Worm (Caenorhabditis elegans) whole organism, young adult: ENCODE results near the gene cpt-1.

Experiments used
- D2030.7 ChIP-seq: fragments of 200-800 bp; sonication (Bioruptor generic); IDR thresholded peaks from 2 replicates; pipeline ENCODE4 v1.3.6; 2022; ENCODE audit warnings: missing genetic modification reagents, missing genetic modification characterization, missing compliant biosample characterization
- F57C9.4 ChIP-seq: sonication (generic microtip); optimal IDR thresholded peaks from 2 replicates; lab custom pipeline; 2017; ENCODE audit warnings: mild to moderate bottlenecking, missing genetic modification characterization, missing compliant biosample characterization
- ceh-27 ChIP-seq: fragments of 200-800 bp; sonication (Bioruptor generic); optimal IDR thresholded peaks from 2 replicates; lab custom pipeline; 2018; ENCODE audit warnings: mild to moderate bottlenecking, missing genetic modification characterization, moderate library complexity, missing compliant biosample characterization
- fkh-3 ChIP-seq: sonication (generic microtip); optimal IDR thresholded peaks from 2 replicates; lab custom pipeline; 2016; ENCODE audit warnings: mild to moderate bottlenecking, missing genetic modification characterization, missing compliant biosample characterization
- hlh-26 ChIP-seq: fragments of 200-800 bp; sonication (Bioruptor generic); conservative IDR thresholded peaks from 2 replicates; pipeline ENCODE4 v1.3.6; 2022; ENCODE audit warnings: missing genetic modification reagents, missing genetic modification characterization, missing compliant biosample characterization
- lsl-1 ChIP-seq: fragments of 200-800 bp; sonication (Bioruptor generic); optimal IDR thresholded peaks from 2 replicates; lab custom pipeline; 2018; ENCODE audit warnings: mild to moderate bottlenecking, missing genetic modification characterization, moderate library complexity, missing compliant biosample characterization
- snpc-3.4 ChIP-seq: sonication (generic microtip); optimal IDR thresholded peaks from 2 replicates; lab custom pipeline; 2017; ENCODE audit warnings: missing genetic modification characterization, mild to moderate bottlenecking, missing compliant biosample characterization, antibody characterized with exemption, moderate library complexity, missing genotype, missing genetic modification reagents
- snpc-4 ChIP-seq, 5 experiments: fragments of 150-350 bp in 1 of 5; sonication (generic microtip) in 4 of 5; optimal IDR thresholded peaks; 2 replicates each; lab custom pipeline; 2014 to 2018; ENCODE audit warnings: missing genetic modification characterization in 5 of 5, missing biosample characterization in 3 of 5, antibody characterized with exemption in 2 of 5, mild to moderate bottlenecking in 2 of 5, missing compliant biosample characterization in 2 of 5, missing genotype in 2 of 5, moderate library complexity in 2 of 5, missing genetic modification reagents in 1 of 5
- somi-1 ChIP-seq: fragments of 200-800 bp; sonication (Bioruptor generic); optimal IDR thresholded peaks from 2 replicates; lab custom pipeline; 2018; ENCODE audit warnings: mild to moderate bottlenecking, missing genetic modification characterization, missing compliant biosample characterization
- tbp1 ChIP-seq: fragments of 200-800 bp; sonication (Bioruptor generic); optimal IDR thresholded peaks from 2 replicates; lab custom pipeline; 2018; ENCODE audit warnings: mild to moderate bottlenecking, missing genetic modification characterization, missing compliant biosample characterization
- unc-62 ChIP-seq: fragments of 150-350 bp; optimal IDR thresholded peaks from 2 replicates; lab custom pipeline; 2014; ENCODE audit warnings: missing biosample characterization, missing genetic modification reagents, missing genetic modification characterization
- ztf-6 ChIP-seq: fragments of 200-800 bp; sonication (Bioruptor generic); IDR thresholded peaks from 2 replicates; pipeline ENCODE4 v1.3.6; 2022; ENCODE audit warnings: missing genetic modification reagents, missing genetic modification characterization, missing compliant biosample characterization

DNA sequence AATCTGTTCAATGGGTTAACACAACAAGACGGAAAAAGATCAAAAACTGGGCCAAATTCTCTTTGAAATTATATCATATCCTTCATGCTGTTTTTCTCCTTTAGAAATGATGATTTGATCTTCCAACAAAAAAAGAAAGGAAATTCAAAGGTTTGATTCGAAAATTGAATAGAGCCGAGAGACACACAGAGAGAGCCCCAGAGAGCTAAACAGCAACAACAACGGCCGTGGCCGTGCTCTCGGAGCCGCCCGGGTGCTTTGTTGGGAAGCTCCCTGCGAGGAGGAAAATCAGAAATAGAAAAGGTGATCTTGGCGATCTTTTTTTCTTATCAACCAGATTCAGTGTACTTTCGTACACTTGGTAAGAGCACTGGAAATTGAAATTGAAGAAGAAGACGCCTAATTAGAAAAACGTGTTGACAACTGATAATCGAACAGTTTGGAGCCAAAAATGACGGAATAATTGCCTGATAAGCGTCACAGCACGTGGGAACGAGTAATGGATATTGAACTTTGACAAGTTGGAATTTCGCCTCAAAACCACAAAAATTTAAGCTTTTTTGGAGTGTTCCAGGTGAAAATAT, 1.1 kb upstream of the cpt-1 start:
- peak; percentile 42 for TF ChIP-seq unc-62 (GFP tag; lab: Kevin White, UChicago)
- TF ChIP-seq fkh-3: no peak
- TF ChIP-seq ztf-6 (GFP tag; lab: Robert Waterston, UW): no peak
- no peak for TF ChIP-seq hlh-26
- TF ChIP-seq ceh-27 (GFP tag; lab: Kevin White, UChicago): no peak
- no peak for TF ChIP-seq snpc-3.4 (tag; lab: Kevin White, UChicago)
- no peak for TF ChIP-seq lsl-1 (GFP tag; lab: Kevin White, UChicago)
- TF ChIP-seq tbp1 (GFP tag; lab: Kevin White, UChicago): no peak
- no peak for TF ChIP-seq D2030.7 (GFP tag; lab: Robert Waterston, UW)
- no peak for TF ChIP-seq somi-1 (GFP tag; lab: Kevin White, UChicago)
- TF ChIP-seq snpc-4 (GFP tag; optimal IDR thresholded peaks at IDR 0.05; lab: Kevin White, UChicago): no peak
- no peak for TF ChIP-seq snpc-4 (tag; optimal IDR thresholded peaks at IDR 0.05; lab: Kevin White, UChicago)
- no peak for TF ChIP-seq F57C9.4 (tag; lab: Kevin White, UChicago)
